Fruit fly (Drosophila melanogaster): Measurements from ENCODE around the gene CG34180.

The CG34180 gene

dm6 chr2L:6084694-6085093 is 24.4 kb downstream of the CG34180 start:
- TF ChIP-seq vri (GFP tag; optimal IDR thresholded peaks at IDR 0.05) (peak; percentile 6), fkh (GFP tag; optimal IDR thresholded peaks at IDR 0.05) (no peak), svp (GFP tag) (peak; percentile 68)

dm6 chr2L:6085733-6086317 is 25.5 kb downstream of the CG34180 start:
- peak; percentile 69 for TF ChIP-seq svp (GFP tag)
- TF ChIP-seq spab (GFP tag; optimal IDR thresholded peaks at IDR 0.05): no peak
- peak; percentile 50 for TF ChIP-seq fkh (GFP tag; optimal IDR thresholded peaks at IDR 0.05)
- TF ChIP-seq CG8319 (GFP tag; optimal IDR thresholded peaks at IDR 0.05): no peak
- peak; percentile 68 for TF ChIP-seq vri (GFP tag; optimal IDR thresholded peaks at IDR 0.05)

dm6 chr2L:6086771-6087170 is 26.5 kb downstream of the CG34180 start:
- TF ChIP-seq ss (GFP tag; optimal IDR thresholded peaks at IDR 0.05) (no peak), Eip75B (GFP tag; optimal IDR thresholded peaks at IDR 0.05) (no peak), eg (GFP tag; IDR thresholded peaks at IDR 0.05) (no peak), CG9139 (GFP tag; optimal IDR thresholded peaks at IDR 0.05) (no peak), CG8632 (GFP tag; optimal IDR thresholded peaks at IDR 0.05) (no peak), CG6854 (GFP tag; optimal IDR thresholded peaks at IDR 0.05) (no peak), Blimp-1 (GFP tag; optimal IDR thresholded peaks at IDR 0.05) (peak; percentile 65), CG31627 (GFP tag; optimal IDR thresholded peaks at IDR 0.05) (peak; percentile 26), Hr39 (GFP tag; optimal IDR thresholded peaks at IDR 0.05) (peak; percentile 48), dsx (GFP tag; optimal IDR thresholded peaks at IDR 0.05; ENCODE audit: poor library complexity, severe bottlenecking) (no peak), CG8119 (GFP tag; IDR thresholded peaks at IDR 0.05) (no peak), CG8319 (GFP tag; optimal IDR thresholded peaks at IDR 0.05) (no peak), vri (GFP tag; optimal IDR thresholded peaks at IDR 0.05) (peak; percentile 42), svp (GFP tag) (no peak), Eip78C (GFP tag) (peak; percentile 35), Met (GFP tag; optimal IDR thresholded peaks at IDR 0.05) (peak; percentile 66)

DNA sequence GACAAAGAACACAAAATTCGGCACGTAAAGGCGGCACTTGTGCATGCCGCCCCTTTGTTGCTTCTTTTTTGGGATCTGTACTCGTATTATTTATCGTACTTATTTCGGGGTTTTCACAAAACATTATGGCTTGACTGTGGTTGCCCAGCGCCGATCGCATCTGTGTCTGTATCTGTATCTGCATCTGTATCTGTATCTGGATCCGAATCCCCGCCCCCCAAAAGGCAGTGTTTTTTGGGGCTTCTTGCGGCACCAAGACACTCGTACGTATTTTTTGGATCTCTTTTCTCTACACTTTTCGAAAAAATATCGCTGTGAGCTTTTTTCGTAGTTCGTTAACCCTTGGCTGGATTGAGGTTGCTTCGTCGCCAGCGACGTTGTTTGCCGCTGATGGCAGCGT is 27.4 kb downstream of the CG34180 start:
- no peak for TF ChIP-seq vri (GFP tag; optimal IDR thresholded peaks at IDR 0.05)
- TF ChIP-seq CG34406 (GFP tag; optimal IDR thresholded peaks at IDR 0.05): no peak
- TF ChIP-seq Smox (GFP tag; optimal IDR thresholded peaks at IDR 0.05): no peak
- no peak for TF ChIP-seq eg (GFP tag; IDR thresholded peaks at IDR 0.05)
- TF ChIP-seq CG6854 (GFP tag; optimal IDR thresholded peaks at IDR 0.05): no peak
- no peak for TF ChIP-seq CG4318 (GFP tag; optimal IDR thresholded peaks at IDR 0.05)
- no peak for TF ChIP-seq fd59A (GFP tag; optimal IDR thresholded peaks at IDR 0.05)
- no peak for TF ChIP-seq CG8119 (GFP tag; IDR thresholded peaks at IDR 0.05)
- no peak for TF ChIP-seq Met (GFP tag; optimal IDR thresholded peaks at IDR 0.05)
- TF ChIP-seq CG6163 (GFP tag; IDR thresholded peaks at IDR 0.05): no peak
- TF ChIP-seq Sox102F (GFP tag; optimal IDR thresholded peaks at IDR 0.05): no peak

dm6 chr2L:6088371-6089365 is 28.4 kb downstream of the CG34180 start:
- TF ChIP-seq fkh (GFP tag; optimal IDR thresholded peaks at IDR 0.05): peak; percentile 95
- peak; percentile 98 for TF ChIP-seq Eip78C (GFP tag)
- no peak for TF ChIP-seq pdm3 (GFP tag; optimal IDR thresholded peaks at IDR 0.05)
- no peak for TF ChIP-seq CG11902 (GFP tag; optimal IDR thresholded peaks at IDR 0.05)
- no peak for TF ChIP-seq CG8319 (GFP tag; optimal IDR thresholded peaks at IDR 0.05)
- no peak for TF ChIP-seq CG34406 (GFP tag; optimal IDR thresholded peaks at IDR 0.05)
- TF ChIP-seq eg (GFP tag; IDR thresholded peaks at IDR 0.05): peak; percentile 56; the same call in 2 of the 3 replicates
- peak; percentile 66 for TF ChIP-seq CG16779 (tag; optimal IDR thresholded peaks at IDR 0.05)
- peak; percentile 72 for TF ChIP-seq CG6854 (GFP tag; optimal IDR thresholded peaks at IDR 0.05)
- peak; percentile 97 for TF ChIP-seq svp (GFP tag)
- peak; percentile 53 for TF ChIP-seq CG1621 (tag; optimal IDR thresholded peaks at IDR 0.05)
- 0 out of 3 replicates have a peak, but pooled peaks have one; percentile 15 for TF ChIP-seq CG8119 (GFP tag; IDR thresholded peaks at IDR 0.05)
- no peak for TF ChIP-seq OdsH (GFP tag; optimal IDR thresholded peaks at IDR 0.05)
- TF ChIP-seq Sox15 (GFP tag; optimal IDR thresholded peaks at IDR 0.05): no peak
- TF ChIP-seq Eip93F (GFP tag; optimal IDR thresholded peaks at IDR 0.05): no peak
- TF ChIP-seq Eip75B (GFP tag; optimal IDR thresholded peaks at IDR 0.05): peak; percentile 93
- TF ChIP-seq CG3919 (GFP tag; optimal IDR thresholded peaks at IDR 0.05): no peak
- no peak for TF ChIP-seq Smox (GFP tag; optimal IDR thresholded peaks at IDR 0.05)
- TF ChIP-seq vri (GFP tag; optimal IDR thresholded peaks at IDR 0.05): peak; percentile 72
- no peak for TF ChIP-seq CG10669 (GFP tag; optimal IDR thresholded peaks at IDR 0.05)
- peak; percentile 53 for TF ChIP-seq Gug (GFP tag; IDR thresholded peaks at IDR 0.05)
- TF ChIP-seq Blimp-1 (GFP tag; optimal IDR thresholded peaks at IDR 0.05): peak; percentile 99
- no peak for TF ChIP-seq CG6276 (GFP tag; optimal IDR thresholded peaks at IDR 0.05)
- TF ChIP-seq Lpt (GFP tag; optimal IDR thresholded peaks at IDR 0.05): peak; percentile 21
- peak; percentile 32 for TF ChIP-seq esn (GFP tag; optimal IDR thresholded peaks at IDR 0.05)
- peak; percentile 77 for TF ChIP-seq Sox14 (GFP tag; optimal IDR thresholded peaks at IDR 0.05)
